Worm (Caenorhabditis elegans) whole organism, L3 larva: ENCODE measurements around the gene B0303.14.

Source experiments
- R02D3.7 ChIP-seq: fragments of 150-350 bp; optimal IDR thresholded peaks from 2 replicates; lab custom pipeline; 2014; ENCODE audit warnings: missing biosample characterization, missing genetic modification characterization
- ZK546.5 ChIP-seq: sonication (generic microtip); optimal IDR thresholded peaks from 2 replicates; lab custom pipeline; 2017; ENCODE audit warnings: missing biosample characterization, missing genetic modification characterization
- aly-2 ChIP-seq: fragments of 150-350 bp; optimal IDR thresholded peaks from 2 replicates; lab custom pipeline; 2014; ENCODE audit warnings: missing biosample characterization, missing genetic modification characterization
- ama-1 ChIP-seq: fragments of 150-350 bp; optimal IDR thresholded peaks from 2 replicates; lab custom pipeline; 2018
- ceh-16 ChIP-seq: sonication (generic microtip); optimal IDR thresholded peaks from 2 replicates; lab custom pipeline; 2017; ENCODE audit warnings: missing biosample characterization, missing genetic modification characterization
- ceh-28 ChIP-seq: fragments of 150-350 bp; optimal IDR thresholded peaks from 2 replicates; lab custom pipeline; 2014; ENCODE audit warnings: missing biosample characterization, missing genetic modification reagents, missing genetic modification characterization
- ceh-82 ChIP-seq: fragments of 150-350 bp; optimal IDR thresholded peaks from 2 replicates; lab custom pipeline; 2014; ENCODE audit warnings: missing biosample characterization, missing genetic modification characterization
- ceh-9 ChIP-seq: sonication (generic microtip); optimal IDR thresholded peaks from 2 replicates; lab custom pipeline; 2018; ENCODE audit warnings: missing biosample characterization, missing genetic modification characterization
- daf-12 ChIP-seq: fragments of 150-350 bp; optimal IDR thresholded peaks from 2 replicates; lab custom pipeline; 2014; ENCODE audit warnings: missing biosample characterization, missing genetic modification reagents, missing genetic modification characterization
- egl-27 ChIP-seq: sonication (generic microtip); optimal IDR thresholded peaks from 4 replicates; lab custom pipeline; 2017; ENCODE audit warnings: missing biosample characterization, missing genetic modification reagents, missing genetic modification characterization
- egl-5 ChIP-seq: fragments of 150-350 bp; optimal IDR thresholded peaks from 2 replicates; lab custom pipeline; 2017; ENCODE audit warnings: missing biosample characterization, missing genetic modification reagents, missing genetic modification characterization, inconsistent platforms
- elt-1 ChIP-seq: fragments of 150-350 bp; optimal IDR thresholded peaks from 2 replicates; lab custom pipeline; 2014; ENCODE audit warnings: missing biosample characterization, missing genetic modification characterization
- elt-2 ChIP-seq: sonication (generic microtip); optimal IDR thresholded peaks from 2 replicates; lab custom pipeline; 2016; ENCODE audit warnings: missing genetic modification reagents, mild to moderate bottlenecking, missing genetic modification characterization, missing compliant biosample characterization
- elt-3 ChIP-seq, 3 experiments: fragments of 150-350 bp in 1 of 3; sonication (generic microtip) in 2 of 3; optimal IDR thresholded peaks; 2 replicates in 2 of 3; 4 replicates in 1 of 3; lab custom pipeline; 2014 to 2017; ENCODE audit warnings: missing biosample characterization in 3 of 3, missing genetic modification characterization in 3 of 3
- eor-1 ChIP-seq, 2 experiments: fragments of 150-350 bp; optimal IDR thresholded peaks; 2 replicates each; lab custom pipeline; 2014 to 2018; ENCODE audit warnings: missing biosample characterization in 2 of 2, missing genetic modification characterization in 2 of 2
- fkh-10 ChIP-seq: sonication (generic microtip); optimal IDR thresholded peaks from 2 replicates; lab custom pipeline; 2017; ENCODE audit warnings: missing biosample characterization, missing genetic modification reagents, missing genetic modification characterization
- fkh-2 ChIP-seq: fragments of 150-350 bp; optimal IDR thresholded peaks from 2 replicates; lab custom pipeline; 2014; ENCODE audit warnings: missing biosample characterization, missing genetic modification reagents, missing genetic modification characterization
- fos-1 ChIP-seq: fragments of 150-350 bp; optimal IDR thresholded peaks from 2 replicates; lab custom pipeline; 2014; ENCODE audit warnings: missing biosample characterization, missing genetic modification characterization
- hmg-11 ChIP-seq: sonication (generic microtip); optimal IDR thresholded peaks from 2 replicates; lab custom pipeline; 2016; ENCODE audit warnings: missing genetic modification characterization, missing compliant biosample characterization
- jun-1 ChIP-seq: fragments of 150-350 bp; optimal IDR thresholded peaks from 2 replicates; lab custom pipeline; 2014; ENCODE audit warnings: missing biosample characterization, missing genetic modification reagents, missing genetic modification characterization
- lin-15B ChIP-seq: fragments of 150-350 bp; optimal IDR thresholded peaks from 2 replicates; lab custom pipeline; 2014; ENCODE audit warnings: missing biosample characterization, missing genetic modification characterization
- lin-39 ChIP-seq: fragments of 150-350 bp; optimal IDR thresholded peaks from 2 replicates; lab custom pipeline; 2018; ENCODE audit warnings: missing biosample characterization, missing genetic modification reagents, missing genetic modification characterization
- lsy-12 ChIP-seq: sonication (generic microtip); optimal IDR thresholded peaks from 2 replicates; lab custom pipeline; 2016; ENCODE audit warnings: mild to moderate bottlenecking, missing genetic modification characterization, missing compliant biosample characterization
- mdl-1 ChIP-seq: fragments of 150-350 bp; optimal IDR thresholded peaks from 2 replicates; lab custom pipeline; 2014; ENCODE audit warnings: missing biosample characterization, missing genetic modification characterization
- mml-1 ChIP-seq: fragments of 150-350 bp; sonication (generic microtip); optimal IDR thresholded peaks from 3 replicates; lab custom pipeline; 2014; ENCODE audit warnings: missing biosample characterization, missing genetic modification characterization
- nfya-1 ChIP-seq: sonication (generic microtip); optimal IDR thresholded peaks from 2 replicates; lab custom pipeline; 2017; ENCODE audit warnings: missing genetic modification characterization, mild to moderate bottlenecking, missing compliant biosample characterization, antibody characterized with exemption, moderate library complexity; ENCODE audit not compliant: insufficient read depth
- nhr-11 ChIP-seq: fragments of 150-350 bp; optimal IDR thresholded peaks from 2 replicates; lab custom pipeline; 2014; ENCODE audit warnings: missing biosample characterization, missing genetic modification characterization
- nhr-12 ChIP-seq: fragments of 150-350 bp; optimal IDR thresholded peaks from 2 replicates; lab custom pipeline; 2014; ENCODE audit warnings: missing biosample characterization, missing genetic modification characterization
- nhr-23 ChIP-seq: fragments of 150-350 bp; optimal IDR thresholded peaks from 2 replicates; lab custom pipeline; 2014; ENCODE audit warnings: missing biosample characterization, missing genetic modification reagents, missing genetic modification characterization
- nhr-237 ChIP-seq: fragments of 150-350 bp; optimal IDR thresholded peaks from 2 replicates; lab custom pipeline; 2014; ENCODE audit warnings: missing biosample characterization, missing genetic modification characterization
- nhr-25 ChIP-seq: sonication (generic microtip); optimal IDR thresholded peaks from 2 replicates; lab custom pipeline; 2017; ENCODE audit warnings: missing biosample characterization, missing genetic modification characterization
- nhr-28 ChIP-seq: fragments of 150-350 bp; optimal IDR thresholded peaks from 2 replicates; lab custom pipeline; 2014; ENCODE audit warnings: missing biosample characterization, missing genetic modification characterization
- nhr-43 ChIP-seq: sonication (generic microtip); optimal IDR thresholded peaks from 2 replicates; lab custom pipeline; 2016; ENCODE audit warnings: mild to moderate bottlenecking, missing genetic modification characterization, missing compliant biosample characterization; ENCODE audit not compliant: poor library complexity, severe bottlenecking
- nhr-67 ChIP-seq: fragments of 150-350 bp; optimal IDR thresholded peaks from 2 replicates; lab custom pipeline; 2014; ENCODE audit warnings: missing biosample characterization, missing genetic modification characterization
- nhr-76 ChIP-seq: fragments of 150-350 bp; sonication (generic microtip); optimal IDR thresholded peaks from 5 replicates; lab custom pipeline; 2014; ENCODE audit warnings: missing biosample characterization, missing genetic modification characterization
- nhr-77 ChIP-seq: fragments of 150-350 bp; optimal IDR thresholded peaks from 2 replicates; lab custom pipeline; 2014; ENCODE audit warnings: missing biosample characterization, missing genetic modification characterization
- pha-4 ChIP-seq: fragments of 150-350 bp; optimal IDR thresholded peaks from 2 replicates; lab custom pipeline; 2014; ENCODE audit warnings: missing biosample characterization, missing genetic modification reagents, missing genetic modification characterization
- pqm-1 ChIP-seq: fragments of 150-350 bp; optimal IDR thresholded peaks from 2 replicates; lab custom pipeline; 2017; ENCODE audit warnings: missing biosample characterization, missing genetic modification characterization, inconsistent platforms
- sea-2 ChIP-seq: fragments of 150-350 bp; sonication (generic microtip); optimal IDR thresholded peaks from 4 replicates; lab custom pipeline; 2014; ENCODE audit warnings: missing biosample characterization, missing genetic modification reagents, missing genetic modification characterization
- skn-1 ChIP-seq: fragments of 150-350 bp; optimal IDR thresholded peaks from 2 replicates; lab custom pipeline; 2014; ENCODE audit warnings: missing biosample characterization, missing genetic modification characterization
- snpc-4 ChIP-seq: fragments of 150-350 bp; optimal IDR thresholded peaks from 2 replicates; lab custom pipeline; 2014; ENCODE audit warnings: missing biosample characterization, missing genetic modification characterization
- tbx-2 ChIP-seq: sonication (generic microtip); optimal IDR thresholded peaks from 2 replicates; lab custom pipeline; 2016; ENCODE audit warnings: mild to moderate bottlenecking, missing genetic modification characterization, missing compliant biosample characterization
- unc-39 ChIP-seq: sonication (generic microtip); optimal IDR thresholded peaks from 4 replicates; lab custom pipeline; 2017; ENCODE audit warnings: missing biosample characterization, missing genetic modification characterization
- unc-62 ChIP-seq: fragments of 150-350 bp; sonication (generic microtip); optimal IDR thresholded peaks from 4 replicates; lab custom pipeline; 2014; ENCODE audit warnings: missing biosample characterization, missing genetic modification reagents, missing genetic modification characterization
- zag-1 ChIP-seq: fragments of 150-350 bp; optimal IDR thresholded peaks from 2 replicates; lab custom pipeline; 2014; ENCODE audit warnings: missing biosample characterization, missing genetic modification characterization
- ztf-4 ChIP-seq: fragments of 150-350 bp; optimal IDR thresholded peaks from 2 replicates; lab custom pipeline; 2014; ENCODE audit warnings: missing biosample characterization, missing genetic modification characterization

B0303.14 gene

ce11 chrIII:8683679-8684263, 32.2 kb downstream of the B0303.14 start, which contains the start of gene fli-1:
TSS of gene fli-1 (minus strand) at chrIII:8683736.
- peak; percentile 3 for TF ChIP-seq nhr-43 (tag; lab: Kevin White, UChicago)
- no peak for TF ChIP-seq nhr-77 (tag; lab: Kevin White, UChicago)
- no peak for TF ChIP-seq fkh-10 (GFP tag; lab: Kevin White, UChicago)
- peak; percentile 11 for TF ChIP-seq pha-4 (tag; lab: Kevin White, UChicago)
- TF ChIP-seq snpc-4 (tag; lab: Kevin White, UChicago): peak; percentile 14
- peak; percentile 6 for TF ChIP-seq lin-15B (tag; lab: Kevin White, UChicago)
- no peak for TF ChIP-seq nhr-23 (tag; lab: Kevin White, UChicago)
- TF ChIP-seq nfya-1 (tag; lab: Kevin White, UChicago): peak; percentile 24
- no peak for TF ChIP-seq ceh-9 (tag; lab: Kevin White, UChicago)
- TF ChIP-seq nhr-12 (tag; lab: Kevin White, UChicago): no peak

ce11 chrIII:8678371-8678770, 37.6 kb downstream of the B0303.14 start:
- TF ChIP-seq egl-5: peak; percentile 30
- peak; percentile 12 for TF ChIP-seq ceh-82 (tag; lab: Kevin White, UChicago)
- TF ChIP-seq nhr-77 (tag; lab: Kevin White, UChicago): no peak
- no peak for TF ChIP-seq eor-1 (tag; optimal IDR thresholded peaks at IDR 0.05; lab: Kevin White, UChicago)
- peak; percentile 61 for TF ChIP-seq jun-1 (tag; lab: Kevin White, UChicago)
- no peak for TF ChIP-seq nhr-67
- peak; percentile 25 for TF ChIP-seq ztf-4 (tag; lab: Kevin White, UChicago)
- TF ChIP-seq nhr-25 (tag; lab: Kevin White, UChicago): peak; percentile 51
- peak; percentile 67 for TF ChIP-seq nhr-43 (tag; lab: Kevin White, UChicago)
- TF ChIP-seq lin-15B (tag; lab: Kevin White, UChicago): peak; percentile 34
- TF ChIP-seq elt-1: no peak
- TF ChIP-seq unc-62: no peak
- TF ChIP-seq nhr-12 (tag; lab: Kevin White, UChicago): no peak
- TF ChIP-seq nhr-237 (tag; lab: Kevin White, UChicago): no peak
- no peak for TF ChIP-seq egl-27 (tag; lab: Kevin White, UChicago)
- no peak for TF ChIP-seq elt-3 (tag; optimal IDR thresholded peaks at IDR 0.05; lab: Kevin White, UChicago)
- no peak for TF ChIP-seq ama-1 (lab: Kevin White, UChicago)
- peak; percentile 61 for TF ChIP-seq nhr-23 (tag; lab: Kevin White, UChicago)
- TF ChIP-seq lsy-12: peak; percentile 64
- no peak for TF ChIP-seq ceh-28 (tag; lab: Kevin White, UChicago)
- no peak for TF ChIP-seq snpc-4 (tag; lab: Kevin White, UChicago)
- TF ChIP-seq fos-1: no peak
- peak; percentile 90 for TF ChIP-seq hmg-11
- no peak for TF ChIP-seq ceh-16 (tag; lab: Kevin White, UChicago)
- TF ChIP-seq pqm-1 (tag; lab: Kevin White, UChicago): peak; percentile 26
- TF ChIP-seq fkh-2: no peak
- TF ChIP-seq unc-39 (tag; lab: Kevin White, UChicago): no peak
- TF ChIP-seq tbx-2 (tag; lab: Kevin White, UChicago): peak; percentile 55
- no peak for TF ChIP-seq nhr-28 (tag; lab: Kevin White, UChicago)
- TF ChIP-seq skn-1 (tag; lab: Kevin White, UChicago): peak; percentile 34
- TF ChIP-seq elt-2 (tag; lab: Kevin White, UChicago): peak; percentile 15
- peak; percentile 71 for TF ChIP-seq nfya-1 (tag; lab: Kevin White, UChicago)
- TF ChIP-seq sea-2 (GFP tag; lab: Kevin White, UChicago): no peak
- TF ChIP-seq mdl-1 (tag; lab: Kevin White, UChicago): no peak
- no peak for TF ChIP-seq zag-1 (tag; lab: Kevin White, UChicago)
- TF ChIP-seq pha-4 (tag; lab: Kevin White, UChicago): peak; percentile 71
- TF ChIP-seq nhr-76 (tag; lab: Kevin White, UChicago): no peak
- no peak for TF ChIP-seq R02D3.7
- TF ChIP-seq lin-39 (tag; lab: Kevin White, UChicago): peak; percentile 74
- no peak for TF ChIP-seq nhr-11 (tag; lab: Kevin White, UChicago)
- TF ChIP-seq daf-12 (tag; lab: Kevin White, UChicago): no peak
- no peak for TF ChIP-seq ceh-9 (tag; lab: Kevin White, UChicago)
- no peak for TF ChIP-seq fkh-10 (GFP tag; lab: Kevin White, UChicago)
- TF ChIP-seq aly-2: no peak
- TF ChIP-seq mml-1 (tag; lab: Kevin White, UChicago): no peak
- no peak for TF ChIP-seq ZK546.5 (tag; lab: Kevin White, UChicago)
- TF ChIP-seq, all 47 proteins: peak for 17
